Worm (Caenorhabditis elegans) whole organism, L4 larva: ENCODE measurements around the gene cdc-48.1.

Experiments
- D1046.2 ChIP-seq: fragments of 200-800 bp; sonication (Bioruptor generic); IDR thresholded peaks from 2 replicates; pipeline ENCODE4 v1.3.6; 2022; ENCODE audit warnings: missing genetic modification characterization, missing compliant biosample characterization
- F44E2.7 ChIP-seq: fragments of 200-800 bp; sonication (Bioruptor generic); IDR thresholded peaks from 2 replicates; pipeline ENCODE4 v2.1.2; 2022; ENCODE audit warnings: missing genetic modification characterization, missing compliant biosample characterization
- R02D3.7 ChIP-seq: fragments of 150-350 bp; sonication (generic microtip); optimal IDR thresholded peaks from 3 replicates; lab custom pipeline; 2014; ENCODE audit warnings: missing biosample characterization, missing genetic modification characterization
- Y48G9A.11 ChIP-seq: fragments of 200-800 bp; sonication (Bioruptor generic); IDR thresholded peaks from 2 replicates; pipeline ENCODE4 v1.3.6; 2022; ENCODE audit warnings: missing genetic modification reagents, missing genetic modification characterization, missing compliant biosample characterization
- Y5F2A.4 ChIP-seq: fragments of 200-800 bp; sonication (Bioruptor generic); optimal IDR thresholded peaks from 2 replicates; lab custom pipeline; 2018; ENCODE audit warnings: mild to moderate bottlenecking, missing genetic modification characterization, missing compliant biosample characterization
- ZK546.5 ChIP-seq, 2 experiments: sonication (generic microtip); optimal IDR thresholded peaks; 2 replicates each; lab custom pipeline; 2017; ENCODE audit warnings: missing biosample characterization in 2 of 2, missing genetic modification characterization in 2 of 2
- ceh-28 ChIP-seq: fragments of 150-350 bp; optimal IDR thresholded peaks from 2 replicates; lab custom pipeline; 2014; ENCODE audit warnings: missing biosample characterization, missing genetic modification reagents, missing genetic modification characterization
- daf-16 ChIP-seq, 3 experiments: sonication (generic microtip); optimal IDR thresholded peaks; 2 replicates each; lab custom pipeline; 2016 to 2017; ENCODE audit warnings: missing genetic modification characterization in 3 of 3, missing genetic modification reagents in 3 of 3, mild to moderate bottlenecking in 2 of 3, missing compliant biosample characterization in 2 of 3, missing biosample characterization in 1 of 3, moderate library complexity in 1 of 3
- dmd-6 ChIP-seq: fragments of 200-800 bp; sonication (Bioruptor generic); IDR thresholded peaks from 2 replicates; pipeline ENCODE4 v1.3.6; 2022; ENCODE audit warnings: missing genetic modification reagents, missing genetic modification characterization, missing compliant biosample characterization
- dve-1 ChIP-seq: sonication (generic microtip); optimal IDR thresholded peaks from 2 replicates; lab custom pipeline; 2017; ENCODE audit warnings: antibody characterized with exemption, mild to moderate bottlenecking, missing genetic modification characterization, missing compliant biosample characterization; ENCODE audit not compliant: insufficient read depth
- egl-27 ChIP-seq: sonication (generic microtip); optimal IDR thresholded peaks from 3 replicates; lab custom pipeline; 2017; ENCODE audit warnings: missing biosample characterization, missing genetic modification reagents, missing genetic modification characterization
- egl-43 ChIP-seq: fragments of 200-800 bp; sonication (Bioruptor generic); IDR thresholded peaks from 2 replicates; pipeline ENCODE4 v1.3.6; 2022; ENCODE audit warnings: missing genetic modification reagents, missing genetic modification characterization, missing compliant biosample characterization
- hlh-11 ChIP-seq: fragments of 200-800 bp; sonication (Bioruptor generic); optimal IDR thresholded peaks from 2 replicates; lab custom pipeline; 2018; ENCODE audit warnings: mild to moderate bottlenecking, missing genetic modification characterization, missing compliant biosample characterization
- lim-7 ChIP-seq: fragments of 200-800 bp; sonication (Bioruptor generic); IDR thresholded peaks from 2 replicates; pipeline ENCODE4 v1.3.6; 2022; ENCODE audit warnings: missing genetic modification characterization, missing compliant biosample characterization
- lin-29 ChIP-seq: fragments of 200-800 bp; sonication (Bioruptor generic); IDR thresholded peaks from 2 replicates; pipeline ENCODE4 v1.3.6; 2022; ENCODE audit warnings: missing genetic modification reagents, missing genetic modification characterization, missing compliant biosample characterization
- lin-38 ChIP-seq: fragments of 200-800 bp; sonication (Bioruptor generic); IDR thresholded peaks from 2 replicates; pipeline ENCODE4 v1.3.6; 2022; ENCODE audit warnings: missing genetic modification reagents, missing genetic modification characterization, missing compliant biosample characterization
- madf-9 ChIP-seq: fragments of 200-800 bp; sonication (Bioruptor generic); conservative IDR thresholded peaks from 2 replicates; pipeline ENCODE4 v1.3.6; 2022; ENCODE audit warnings: missing genetic modification reagents, missing genetic modification characterization, missing compliant biosample characterization
- mes-2 ChIP-seq: sonication (generic microtip); optimal IDR thresholded peaks from 2 replicates; lab custom pipeline; 2016; ENCODE audit warnings: missing genotype, mild to moderate bottlenecking, missing genetic modification characterization, missing compliant biosample characterization; ENCODE audit not compliant: poor library complexity, severe bottlenecking
- mxl-3 ChIP-seq: fragments of 200-800 bp; sonication (Bioruptor generic); optimal IDR thresholded peaks from 2 replicates; lab custom pipeline; 2018; ENCODE audit warnings: mild to moderate bottlenecking, missing genetic modification characterization, missing compliant biosample characterization
- nhr-25 ChIP-seq: sonication (generic microtip); optimal IDR thresholded peaks from 2 replicates; lab custom pipeline; 2017; ENCODE audit warnings: missing genetic modification characterization, mild to moderate bottlenecking, missing compliant biosample characterization, antibody characterized with exemption, moderate library complexity, borderline replicate concordance; ENCODE audit not compliant: insufficient read depth
- nhr-28 ChIP-seq: fragments of 150-350 bp; optimal IDR thresholded peaks from 2 replicates; lab custom pipeline; 2014; ENCODE audit warnings: missing biosample characterization, missing genetic modification characterization
- nhr-41 ChIP-seq: fragments of 200-800 bp; sonication (Bioruptor generic); IDR thresholded peaks from 2 replicates; pipeline ENCODE4 v1.3.6; 2022; ENCODE audit warnings: missing genetic modification reagents, missing genetic modification characterization, missing compliant biosample characterization
- nhr-42 ChIP-seq: fragments of 200-800 bp; sonication (Bioruptor generic); IDR thresholded peaks from 2 replicates; pipeline ENCODE4 v1.3.6; 2022; ENCODE audit warnings: missing genetic modification characterization, missing compliant biosample characterization
- pqm-1 ChIP-seq: sonication (generic microtip); optimal IDR thresholded peaks from 2 replicates; lab custom pipeline; 2017; ENCODE audit warnings: missing biosample characterization, missing genetic modification characterization
- rbr-2 ChIP-seq: sonication (generic microtip); optimal IDR thresholded peaks from 2 replicates; lab custom pipeline; 2016; ENCODE audit warnings: missing genotype, missing genetic modification characterization, missing compliant biosample characterization
- sdz-12 ChIP-seq: fragments of 200-800 bp; sonication (Bioruptor generic); optimal IDR thresholded peaks from 2 replicates; lab custom pipeline; 2018; ENCODE audit warnings: mild to moderate bottlenecking, missing genetic modification characterization, missing compliant biosample characterization
- snpc-1.2 ChIP-seq: fragments of 200-800 bp; sonication (Bioruptor generic); IDR thresholded peaks from 2 replicates; pipeline ENCODE4 v1.3.6; 2022; ENCODE audit warnings: missing genetic modification reagents, missing genetic modification characterization, missing compliant biosample characterization
- snpc-4 ChIP-seq: fragments of 150-350 bp; optimal IDR thresholded peaks from 2 replicates; lab custom pipeline; 2014; ENCODE audit warnings: missing biosample characterization, missing genetic modification characterization
- tag-97 ChIP-seq: fragments of 200-800 bp; sonication (Bioruptor generic); IDR thresholded peaks from 2 replicates; pipeline ENCODE4 v1.3.6; 2022; ENCODE audit warnings: missing genetic modification characterization, missing compliant biosample characterization
- tra-1 ChIP-seq: fragments of 200-800 bp; sonication (Bioruptor generic); IDR thresholded peaks from 2 replicates; pipeline ENCODE4 v1.3.6; 2022; ENCODE audit warnings: missing genetic modification reagents, missing genetic modification characterization, missing compliant biosample characterization
- unc-62 ChIP-seq, 3 experiments: fragments of 150-350 bp in 1 of 3; sonication (generic microtip); optimal IDR thresholded peaks in 2 of 3; peaks in 1 of 3; 1 replicate in 1 of 3; 2 replicates in 2 of 3; lab custom pipeline; 2014 to 2017; ENCODE audit warnings: missing biosample characterization in 3 of 3, missing genetic modification characterization in 3 of 3, missing genetic modification reagents in 3 of 3, missing genotype in 1 of 3
- zag-1 ChIP-seq: fragments of 150-350 bp; optimal IDR thresholded peaks from 2 replicates; lab custom pipeline; 2014; ENCODE audit warnings: missing biosample characterization, missing genetic modification characterization
- zfp-2 ChIP-seq: sonication (generic microtip); optimal IDR thresholded peaks from 2 replicates; lab custom pipeline; 2016; ENCODE audit warnings: mild to moderate bottlenecking, missing genetic modification characterization, missing compliant biosample characterization
- zip-11 ChIP-seq: fragments of 200-800 bp; sonication (Bioruptor generic); IDR thresholded peaks from 2 replicates; pipeline ENCODE4 v1.3.6; 2022; ENCODE audit warnings: missing genetic modification characterization, missing compliant biosample characterization
- zip-2 ChIP-seq: fragments of 150-350 bp; optimal IDR thresholded peaks from 2 replicates; lab custom pipeline; 2014; ENCODE audit warnings: missing biosample characterization, missing genetic modification characterization

Gene cdc-48.1

DNA sequence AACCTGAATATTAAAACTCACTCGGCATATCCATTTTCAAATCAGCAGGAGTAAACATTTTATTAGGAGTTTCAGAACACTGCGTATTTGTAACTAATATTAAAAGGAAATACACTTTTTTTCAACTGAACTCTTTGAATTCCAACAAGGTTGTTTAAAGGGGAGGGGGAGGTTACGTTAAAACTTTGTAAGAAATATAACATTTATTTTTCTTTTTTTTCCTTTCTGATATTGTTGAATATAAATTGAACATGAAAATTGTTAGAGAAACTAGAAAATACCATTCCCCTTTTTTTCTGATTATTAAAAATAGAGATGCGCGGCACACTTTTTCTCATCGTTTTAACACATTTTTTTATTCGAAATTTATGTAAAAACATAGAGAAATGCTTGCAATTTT, 34.8 kb upstream of the cdc-48.1 start, which contains the start of gene C14A4.8:
Gene C14A4.8, minus strand, starts transcription at position 101 of the 400 bp plus-strand sequence.
- peak in 1 of 2 experiments; percentile 83 for TF ChIP-seq unc-62 (GFP tag; optimal IDR thresholded peaks at IDR 0.05 in 1 of 2; lab: Kevin White, UChicago)
- TF ChIP-seq unc-62 (tag; optimal IDR thresholded peaks at IDR 0.05; lab: Kevin White, UChicago): no peak
- no peak for TF ChIP-seq snpc-4 (tag; lab: Kevin White, UChicago)

DNA sequence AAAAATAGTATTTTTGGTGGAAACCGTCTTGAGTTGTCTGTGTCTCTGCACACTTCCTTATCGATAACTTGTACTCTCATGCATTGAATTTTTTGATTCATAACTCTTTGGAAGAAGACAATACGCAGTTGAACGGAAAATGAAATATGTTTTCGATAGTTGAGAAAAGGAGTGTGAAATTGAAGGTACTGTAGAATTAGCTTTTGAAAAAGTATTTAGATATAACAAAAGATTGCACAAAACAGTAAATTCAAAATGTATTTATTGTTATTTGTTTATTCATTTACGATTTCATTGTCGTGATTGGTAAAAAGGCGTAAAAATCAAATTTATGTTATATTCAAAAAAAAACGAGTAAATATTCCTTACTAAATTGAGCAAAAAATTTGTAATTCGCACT, 33.3 kb upstream of the cdc-48.1 start, which contains the start of gene C14A4.7:
Gene C14A4.7, minus strand, starts transcription at position 101 of the 400 bp plus-strand sequence.
- TF ChIP-seq lin-29 (GFP tag; lab: Robert Waterston, UW): no peak
- TF ChIP-seq tra-1 (GFP tag; lab: Robert Waterston, UW): no peak
- TF ChIP-seq egl-43 (GFP tag; lab: Robert Waterston, UW): no peak
- no peak for TF ChIP-seq rbr-2 (tag; lab: Kevin White, UChicago)
- no peak for TF ChIP-seq snpc-1.2 (GFP tag; lab: Robert Waterston, UW)
- TF ChIP-seq nhr-25 (tag; lab: Kevin White, UChicago): no peak
- no peak for TF ChIP-seq dmd-6 (GFP tag; lab: Robert Waterston, UW)
- TF ChIP-seq lin-38 (GFP tag; lab: Robert Waterston, UW): no peak
- no peak for TF ChIP-seq nhr-42 (GFP tag; lab: Robert Waterston, UW)
- TF ChIP-seq dve-1 (tag; lab: Kevin White, UChicago): peak; percentile 9
- TF ChIP-seq Y5F2A.4 (GFP tag; lab: Kevin White, UChicago): no peak
- TF ChIP-seq nhr-41 (GFP tag; lab: Robert Waterston, UW): no peak
- no peak for TF ChIP-seq madf-9 (GFP tag; lab: Robert Waterston, UW)
- no peak for TF ChIP-seq zip-2 (tag; lab: Kevin White, UChicago)
- peak; percentile 21 for TF ChIP-seq pqm-1 (tag; lab: Kevin White, UChicago)
- TF ChIP-seq, all 104 proteins: peak for 2

DNA sequence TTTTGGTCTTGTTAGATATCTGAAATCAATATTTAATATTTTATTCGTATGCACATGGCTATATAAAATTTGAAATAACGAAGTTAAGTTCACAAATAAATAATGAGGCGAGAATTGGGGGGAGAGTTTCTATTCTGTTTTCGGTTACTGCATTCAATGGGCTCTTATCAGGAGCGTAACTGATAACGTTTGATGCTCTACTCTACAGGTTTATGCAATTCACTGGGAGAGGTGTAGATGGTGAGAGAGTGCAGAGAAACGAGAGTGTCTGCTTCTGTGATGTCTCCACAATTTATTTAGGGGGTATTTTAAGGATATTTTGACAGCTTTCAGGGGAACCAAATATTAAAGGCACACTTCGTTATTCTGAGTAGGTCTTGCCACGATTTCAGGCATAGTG, 31.6 kb upstream of the cdc-48.1 start, which contains the start of gene C14A4.6:
Gene C14A4.6, minus strand, starts transcription at position 19 of the 400 bp plus-strand sequence.
- TF ChIP-seq nhr-41 (GFP tag; lab: Robert Waterston, UW) (no peak), F44E2.7 (GFP tag; lab: Robert Waterston, UW) (no peak), D1046.2 (GFP tag; lab: Robert Waterston, UW) (no peak), lim-7 (GFP tag; lab: Robert Waterston, UW) (no peak), daf-16 (GFP tag; optimal IDR thresholded peaks at IDR 0.05; lab: Kevin White, UChicago) (no peak), daf-16 (tag; optimal IDR thresholded peaks at IDR 0.05; lab: Kevin White, UChicago) (peak; percentile 76), hlh-11 (tag; lab: Kevin White, UChicago) (peak; percentile 43), zag-1 (no peak), ZK546.5 (tag; optimal IDR thresholded peaks at IDR 0.05; lab: Kevin White, UChicago) (no peak), zip-11 (GFP tag; lab: Robert Waterston, UW) (no peak), Y48G9A.11 (GFP tag; lab: Robert Waterston, UW) (no peak), egl-27 (tag; lab: Kevin White, UChicago) (no peak), zfp-2 (tag; lab: Kevin White, UChicago) (no peak), tag-97 (GFP tag; lab: Robert Waterston, UW) (no peak), pqm-1 (tag; lab: Kevin White, UChicago) (peak; percentile 88), nhr-28 (peak; percentile 81), ceh-28 (tag; lab: Kevin White, UChicago) (no peak), mes-2 (peak; percentile 35), R02D3.7 (tag; lab: Kevin White, UChicago) (no peak), mxl-3 (GFP tag; lab: Kevin White, UChicago) (no peak), dve-1 (tag; lab: Kevin White, UChicago) (peak; percentile 79), sdz-12 (no peak), dmd-6 (GFP tag; lab: Robert Waterston, UW) (peak; percentile 47; the same call in 1 of the 2 replicates)
- TF ChIP-seq, all 104 proteins: peak for 7
